Fruit fly (Drosophila melanogaster) whole organism, embryonic: ENCODE data around the gene Cpr64Ad.

Source experiments
- Aef1 ChIP-seq: fragments of 200-800 bp; sonication (Bioruptor generic); IDR thresholded peaks from 3 replicates; pipeline ENCODE4 v1.3.6; 2022; ENCODE audit warnings: missing biosample characterization, missing genetic modification characterization
- Bgb ChIP-seq: fragments of 200-800 bp; sonication (Bioruptor generic); IDR thresholded peaks from 2 replicates; pipeline ENCODE4 v1.3.6; 2022; ENCODE audit warnings: missing biosample characterization, missing genetic modification characterization; ENCODE audit not compliant: partially characterized antibody
- CG13287 ChIP-seq: fragments of 200-800 bp; sonication (Bioruptor generic); IDR thresholded peaks from 2 replicates; pipeline ENCODE4 v1.3.6; 2022; ENCODE audit warnings: missing biosample characterization, missing genetic modification characterization; ENCODE audit not compliant: partially characterized antibody
- CG14441 ChIP-seq: fragments of 200-800 bp; sonication (Bioruptor generic); IDR thresholded peaks from 2 replicates; pipeline ENCODE4 v1.3.6; 2022; ENCODE audit warnings: missing biosample characterization, missing genetic modification characterization
- CG1647 ChIP-seq: fragments of 200-800 bp; sonication (Bioruptor generic); optimal IDR thresholded peaks from 3 replicates; lab custom pipeline; 2016; ENCODE audit warnings: missing biosample characterization, missing genetic modification characterization
- CG1792 ChIP-seq: fragments of 200-800 bp; sonication (Bioruptor generic); optimal IDR thresholded peaks from 2 replicates; lab custom pipeline; 2016; ENCODE audit warnings: missing biosample characterization, missing genetic modification characterization
- CG18011 ChIP-seq: fragments of 200-800 bp; sonication (Bioruptor generic); optimal IDR thresholded peaks from 2 replicates; lab custom pipeline; 2017; ENCODE audit warnings: missing biosample characterization, missing genetic modification characterization, mild to moderate bottlenecking, moderate library complexity, missing genotype
- CG2116 ChIP-seq: fragments of 200-800 bp; sonication (Bioruptor generic); optimal IDR thresholded peaks from 3 replicates; lab custom pipeline; 2018; ENCODE audit warnings: missing biosample characterization, mild to moderate bottlenecking, missing genetic modification characterization
- CG2199 ChIP-seq: fragments of 200-800 bp; sonication (Bioruptor generic); IDR thresholded peaks from 3 replicates; pipeline ENCODE4 v1.3.6; 2022; ENCODE audit warnings: missing biosample characterization, missing genetic modification characterization
- CG2889 ChIP-seq: fragments of 200-800 bp; sonication (Bioruptor generic); IDR thresholded peaks from 3 replicates; pipeline ENCODE4 v1.3.6; 2022; ENCODE audit warnings: missing biosample characterization, missing genetic modification characterization
- CG34376 ChIP-seq: fragments of 200-800 bp; sonication (Bioruptor generic); optimal IDR thresholded peaks from 2 replicates; lab custom pipeline; 2018; ENCODE audit warnings: missing biosample characterization, mild to moderate bottlenecking, missing genetic modification characterization
- CG6689 ChIP-seq: fragments of 200-800 bp; sonication (Bioruptor generic); IDR thresholded peaks from 2 replicates; pipeline ENCODE4 v1.3.6; 2022; ENCODE audit warnings: missing biosample characterization, missing genetic modification characterization
- CG7786 ChIP-seq: fragments of 200-800 bp; sonication (Bioruptor generic); optimal IDR thresholded peaks from 2 replicates; lab custom pipeline; 2016; ENCODE audit warnings: missing biosample characterization, missing genetic modification characterization
- CG8765 ChIP-seq: fragments of 200-800 bp; sonication (Bioruptor generic); IDR thresholded peaks from 2 replicates; pipeline ENCODE4 v1.3.6; 2022; ENCODE audit warnings: missing biosample characterization, missing genetic modification characterization
- CrebB ChIP-seq: fragments of 200-800 bp; sonication (Bioruptor generic); optimal IDR thresholded peaks from 3 replicates; lab custom pipeline; 2018; ENCODE audit warnings: missing biosample characterization, mild to moderate bottlenecking, missing genetic modification characterization
- Deaf1 ChIP-seq: fragments of 200-800 bp; optimal IDR thresholded peaks from 3 replicates; lab custom pipeline; 2019; ENCODE audit warnings: missing biosample characterization, mild to moderate bottlenecking, missing genetic modification characterization, moderate library complexity
- HLH3B ChIP-seq: fragments of 200-800 bp; sonication (Bioruptor generic); IDR thresholded peaks from 2 replicates; pipeline ENCODE4 v1.3.6; 2022; ENCODE audit warnings: missing biosample characterization, missing genetic modification characterization
- HLH54F ChIP-seq: fragments of 200-800 bp; sonication (Bioruptor generic); optimal IDR thresholded peaks from 3 replicates; lab custom pipeline; 2016; ENCODE audit warnings: missing biosample characterization, missing genetic modification characterization
- Opbp ChIP-seq: fragments of 200-800 bp; sonication (Bioruptor generic); IDR thresholded peaks from 3 replicates; pipeline ENCODE4 v1.3.6; 2022; ENCODE audit warnings: missing biosample characterization, missing genetic modification characterization; ENCODE audit not compliant: partially characterized antibody
- Pdp1 ChIP-seq, 2 experiments: fragments of 200-800 bp; sonication (Bioruptor generic); optimal IDR thresholded peaks; 3 replicates each; lab custom pipeline; 2016; ENCODE audit warnings: missing biosample characterization in 2 of 2, missing genetic modification characterization in 2 of 2, mild to moderate bottlenecking in 1 of 2, moderate library complexity in 1 of 2
- Rx ChIP-seq: fragments of 200-800 bp; sonication (Bioruptor generic); IDR thresholded peaks from 2 replicates; pipeline ENCODE4 v1.3.6; 2022; ENCODE audit warnings: missing biosample characterization, missing genetic modification characterization
- Side ChIP-seq: fragments of 200-800 bp; sonication (Bioruptor generic); optimal IDR thresholded peaks from 2 replicates; lab custom pipeline; 2016; ENCODE audit warnings: missing biosample characterization, missing genetic modification characterization
- abd-A ChIP-seq: fragments of 200-800 bp; sonication (Bioruptor generic); optimal IDR thresholded peaks from 3 replicates; lab custom pipeline; 2019; ENCODE audit warnings: missing biosample characterization, mild to moderate bottlenecking, missing genetic modification characterization, moderate library complexity
- ara ChIP-seq: fragments of 200-800 bp; sonication (Bioruptor generic); IDR thresholded peaks from 2 replicates; pipeline ENCODE4 v1.3.6; 2022; ENCODE audit warnings: missing biosample characterization, missing genetic modification characterization
- ato ChIP-seq: fragments of 200-800 bp; sonication (Bioruptor generic); IDR thresholded peaks from 2 replicates; pipeline ENCODE4 v1.3.6; 2022; ENCODE audit warnings: missing biosample characterization, missing genetic modification characterization; ENCODE audit not compliant: partially characterized antibody
- az2 ChIP-seq: fragments of 200-800 bp; sonication (Bioruptor generic); optimal IDR thresholded peaks from 3 replicates; lab custom pipeline; 2016; ENCODE audit warnings: missing biosample characterization, missing genetic modification characterization
- bbx ChIP-seq: fragments of 200-800 bp; sonication (Bioruptor generic); IDR thresholded peaks from 2 replicates; pipeline ENCODE4 v1.3.6; 2022; ENCODE audit warnings: missing biosample characterization, missing genetic modification characterization; ENCODE audit not compliant: partially characterized antibody
- cg ChIP-seq: fragments of 200-800 bp; sonication (Bioruptor generic); optimal IDR thresholded peaks from 3 replicates; lab custom pipeline; 2019; ENCODE audit warnings: missing biosample characterization, mild to moderate bottlenecking, missing genetic modification characterization, moderate library complexity
- chinmo ChIP-seq: fragments of 200-800 bp; sonication (Bioruptor generic); IDR thresholded peaks from 4 replicates; pipeline ENCODE4 v1.3.6; 2022; ENCODE audit warnings: missing biosample characterization, missing genetic modification characterization; ENCODE audit not compliant: partially characterized antibody
- ci ChIP-seq: fragments of 200-800 bp; sonication (Bioruptor generic); IDR thresholded peaks from 3 replicates; pipeline ENCODE4 v1.3.6; 2022; ENCODE audit warnings: missing biosample characterization, missing genetic modification characterization
- crol ChIP-seq: fragments of 200-800 bp; sonication (Bioruptor generic); IDR thresholded peaks from 2 replicates; pipeline ENCODE4 v1.3.6; 2022; ENCODE audit warnings: missing biosample characterization, missing genetic modification characterization
- crp ChIP-seq, 2 experiments: fragments of 200-800 bp; sonication (Bioruptor generic); optimal IDR thresholded peaks; 2 replicates in 1 of 2; 3 replicates in 1 of 2; lab custom pipeline; 2017; ENCODE audit warnings: missing biosample characterization in 2 of 2, missing genetic modification characterization in 2 of 2, mild to moderate bottlenecking in 1 of 2, moderate library complexity in 1 of 2
- fd102C ChIP-seq: fragments of 200-800 bp; sonication (Bioruptor generic); optimal IDR thresholded peaks from 2 replicates; lab custom pipeline; 2018; ENCODE audit warnings: missing biosample characterization, mild to moderate bottlenecking, missing genetic modification characterization, moderate library complexity
- ftz-f1 ChIP-seq: fragments of 200-800 bp; sonication (Bioruptor generic); optimal IDR thresholded peaks from 2 replicates; lab custom pipeline; 2016; ENCODE audit warnings: missing biosample characterization, missing genetic modification characterization
- fu2 ChIP-seq: fragments of 200-800 bp; sonication (Bioruptor generic); optimal IDR thresholded peaks from 2 replicates; lab custom pipeline; 2016; ENCODE audit warnings: missing biosample characterization, missing genetic modification characterization
- gfzf ChIP-seq: fragments of 200-800 bp; sonication (Bioruptor generic); optimal IDR thresholded peaks from 2 replicates; lab custom pipeline; 2016; ENCODE audit warnings: missing biosample characterization, mild to moderate bottlenecking, missing genetic modification characterization, moderate library complexity
- grn ChIP-seq: fragments of 200-800 bp; sonication (Bioruptor generic); optimal IDR thresholded peaks from 3 replicates; lab custom pipeline; 2017; ENCODE audit warnings: missing biosample characterization, missing genetic modification characterization
- kni ChIP-seq: fragments of 200-800 bp; sonication (Bioruptor generic); optimal IDR thresholded peaks from 3 replicates; lab custom pipeline; 2017; ENCODE audit warnings: mild to moderate bottlenecking, missing biosample characterization, missing genetic modification reagents, missing genetic modification characterization
- lbe ChIP-seq: fragments of 200-800 bp; sonication (Bioruptor generic); optimal IDR thresholded peaks from 2 replicates; lab custom pipeline; 2016; ENCODE audit warnings: missing biosample characterization, mild to moderate bottlenecking, missing genetic modification characterization
- sens ChIP-seq: fragments of 200-800 bp; sonication (Bioruptor generic); peaks from one replicate; lab custom pipeline; 2016; ENCODE audit warnings: missing biosample characterization, missing genetic modification characterization
- sima ChIP-seq: fragments of 200-800 bp; sonication (Bioruptor generic); optimal IDR thresholded peaks from 2 replicates; lab custom pipeline; 2016; ENCODE audit warnings: missing biosample characterization, missing genetic modification characterization
- sug ChIP-seq: fragments of 200-800 bp; optimal IDR thresholded peaks from 2 replicates; lab custom pipeline; 2019; ENCODE audit warnings: missing biosample characterization, mild to moderate bottlenecking, missing genetic modification characterization, moderate library complexity
- twi ChIP-seq: fragments of 200-800 bp; optimal IDR thresholded peaks from 2 replicates; lab custom pipeline; 2019; ENCODE audit warnings: missing biosample characterization, mild to moderate bottlenecking, missing genetic modification characterization, moderate library complexity
- usp ChIP-seq: fragments of >200 bp; optimal IDR thresholded peaks from 2 replicates; lab custom pipeline; 2017; ENCODE audit warnings: missing biosample characterization, missing genetic modification characterization
- vnd ChIP-seq: fragments of 200-800 bp; sonication (Bioruptor generic); IDR thresholded peaks from 3 replicates; pipeline ENCODE4 v1.3.6; 2022; ENCODE audit warnings: missing biosample characterization, missing genetic modification characterization; ENCODE audit not compliant: partially characterized antibody
- yki ChIP-seq: fragments of >200 bp; optimal IDR thresholded peaks from 3 replicates; lab custom pipeline; 2018
- zen ChIP-seq: fragments of 200-800 bp; sonication (Bioruptor generic); optimal IDR thresholded peaks from 3 replicates; lab custom pipeline; 2018; ENCODE audit warnings: missing biosample characterization, mild to moderate bottlenecking, missing genetic modification characterization, moderate library complexity

Cpr64Ad gene

dm6 chr3L:4230357-4230901 lies 15.2 kb downstream of the Cpr64Ad start (continued):
- TF ChIP-seq CG2116 (GFP tag; lab: Kevin White, UChicago) (peak; percentile 73), gfzf (GFP tag; lab: Kevin White, UChicago) (peak; percentile 4), CG1792 (GFP tag; lab: Kevin White, UChicago) (peak; percentile 77), kni (GFP tag; lab: Kevin White, UChicago) (peak; percentile 93), yki (no peak), Side (peak; percentile 94), CrebB (tag; lab: Kevin White, UChicago) (peak; percentile 83)
- TF ChIP-seq, all 482 proteins: peak for 402

dm6 chr3L:4231401-4232014 lies 16.3 kb downstream of the Cpr64Ad start:
- TF ChIP-seq sima (GFP tag; lab: Kevin White, UChicago) (no peak), CG2199 (GFP tag; lab: Robert Waterston, UW) (peak; percentile 51; the same call in 1 of the 3 replicates), usp (GFP tag; lab: Kevin White, UChicago) (no peak), cg (GFP tag; lab: Kevin White, UChicago) (peak; percentile 36), twi (peak; percentile 71), CG14441 (GFP tag; lab: Robert Waterston, UW) (0 out of 2 replicates have a peak, but pooled peaks have one; percentile 5), ci (GFP tag; lab: Robert Waterston, UW) (0 out of 3 replicates have a peak, but pooled peaks have one; percentile 21), sug (tag; lab: Kevin White, UChicago) (peak; percentile 86), CG34376 (GFP tag; lab: Kevin White, UChicago) (peak; percentile 86), fu2 (no peak), crol (GFP tag; lab: Robert Waterston, UW) (peak; percentile 21; the same call in 1 of the 2 replicates), HLH3B (0 out of 2 replicates have a peak, but pooled peaks have one; percentile 8), abd-A (tag; lab: Kevin White, UChicago) (peak; percentile 8), sens (peak; percentile 17), grn (GFP tag; lab: Kevin White, UChicago) (peak; percentile 15), ara (GFP tag; lab: Robert Waterston, UW) (0 out of 2 replicates have a peak, but pooled peaks have one; percentile 5), chinmo (GFP tag; lab: Robert Waterston, UW) (0 out of 4 replicates have a peak, but pooled peaks have one; percentile 15), ftz-f1 (GFP tag; lab: Kevin White, UChicago) (no peak), ato (GFP tag; lab: Robert Waterston, UW) (no peak)
- TF ChIP-seq, all 482 proteins: peak for 14

DNA sequence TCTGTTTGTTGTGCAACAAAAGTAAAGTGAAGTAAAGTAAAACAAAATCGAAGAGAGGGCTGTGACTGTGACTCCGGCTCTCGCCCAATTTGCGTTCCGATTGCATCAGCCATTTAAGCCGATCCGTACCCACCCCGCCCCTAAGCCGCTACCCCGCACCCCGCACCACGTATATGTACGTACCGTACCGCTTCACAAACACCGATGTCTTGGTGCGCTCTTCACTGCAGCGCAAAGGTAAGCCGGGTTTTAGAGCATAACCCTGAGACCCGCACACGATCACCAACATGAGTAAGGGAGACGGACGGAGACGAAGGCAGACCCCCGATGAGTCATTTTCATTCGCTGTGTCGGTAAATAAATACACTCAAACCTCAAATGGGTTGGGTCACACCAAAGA lies 17.0 kb downstream of the Cpr64Ad start:
- TF ChIP-seq CG2889 (no peak), vnd (GFP tag; lab: Robert Waterston, UW) (no peak), CG18011 (GFP tag; lab: Kevin White, UChicago) (no peak), CG8765 (GFP tag; lab: Robert Waterston, UW) (no peak), zen (tag; lab: Kevin White, UChicago) (peak; percentile 9), fd102C (GFP tag; lab: Kevin White, UChicago) (no peak), CG6689 (GFP tag; lab: Robert Waterston, UW) (no peak), lbe (no peak), CG7786 (GFP tag; lab: Kevin White, UChicago) (no peak), CG13287 (GFP tag; lab: Robert Waterston, UW) (no peak), crp (GFP tag; optimal IDR thresholded peaks at IDR 0.05; lab: Kevin White, UChicago) (no peak), HLH54F (GFP tag; lab: Kevin White, UChicago) (no peak), Deaf1 (peak; percentile 43), az2 (GFP tag; lab: Kevin White, UChicago) (no peak), Aef1 (GFP tag; lab: Robert Waterston, UW) (no peak), Opbp (GFP tag; lab: Robert Waterston, UW) (no peak), Bgb (GFP tag; lab: Robert Waterston, UW) (no peak), bbx (GFP tag; lab: Robert Waterston, UW) (0 out of 2 replicates have a peak, but pooled peaks have one; percentile 23), Rx (GFP tag; lab: Robert Waterston, UW) (no peak), CG1647 (no peak), Pdp1 (GFP tag; optimal IDR thresholded peaks at IDR 0.05; lab: Kevin White, UChicago) (no peak)
